Fruit fly (Drosophila melanogaster) whole organism, prepupa: ENCODE measurements around the gene Naa30A.

Source experiments
- CG6276 ChIP-seq: fragments of 200-800 bp; sonication (Bioruptor generic); optimal IDR thresholded peaks from 2 replicates; lab custom pipeline; 2017; ENCODE audit warnings: missing biosample characterization, mild to moderate bottlenecking, missing genetic modification characterization
- CG6854 ChIP-seq: fragments of 200-800 bp; sonication (Bioruptor generic); optimal IDR thresholded peaks from 2 replicates; lab custom pipeline; 2017; ENCODE audit warnings: missing biosample characterization, mild to moderate bottlenecking, missing genetic modification characterization
- CG8119 ChIP-seq: fragments of 200-800 bp; sonication (Bioruptor generic); IDR thresholded peaks from 3 replicates; pipeline ENCODE4 v1.3.6; 2022; ENCODE audit warnings: missing biosample characterization, missing genetic modification characterization
- Eip75B ChIP-seq: fragments of 200-800 bp; sonication (Bioruptor generic); optimal IDR thresholded peaks from 3 replicates; lab custom pipeline; 2016; ENCODE audit warnings: missing biosample characterization, missing genetic modification characterization
- Gug ChIP-seq: fragments of 200-800 bp; sonication (Bioruptor generic); IDR thresholded peaks from 2 replicates; pipeline ENCODE4 v1.3.6; 2022; ENCODE audit warnings: missing biosample characterization, missing genetic modification characterization
- Lpt ChIP-seq: fragments of 200-800 bp; sonication (Bioruptor generic); optimal IDR thresholded peaks from 3 replicates; lab custom pipeline; 2016; ENCODE audit warnings: missing biosample characterization, missing genetic modification characterization
- OdsH ChIP-seq: fragments of 200-800 bp; sonication (Bioruptor generic); optimal IDR thresholded peaks from 3 replicates; lab custom pipeline; 2016; ENCODE audit warnings: missing biosample characterization, missing genetic modification characterization
- fd59A ChIP-seq: fragments of 200-800 bp; sonication (Bioruptor generic); optimal IDR thresholded peaks from 2 replicates; lab custom pipeline; 2017; ENCODE audit warnings: missing biosample characterization, mild to moderate bottlenecking, missing genetic modification characterization, missing genetic modification reagents
- pdm3 ChIP-seq: fragments of 200-800 bp; sonication (Bioruptor generic); optimal IDR thresholded peaks from 3 replicates; lab custom pipeline; 2016; ENCODE audit warnings: missing biosample characterization, missing genetic modification characterization

- TF ChIP-seq fd59A (GFP tag; lab: Kevin White, UChicago) (no peak), OdsH (no peak), pdm3 (no peak), CG6854 (GFP tag; lab: Kevin White, UChicago) (peak; percentile 1), Eip75B (no peak), CG8119 (no peak), Gug (GFP tag; lab: Robert Waterston, UW) (0 out of 2 replicates have a peak, but pooled peaks have one; percentile 10), CG6276 (GFP tag; lab: Kevin White, UChicago) (no peak), Lpt (no peak)
Observed at dm6 chrX:1322214-1322613, 19.7 kb upstream of the Naa30A start, which contains the start of gene DAAM.
